Worm (Caenorhabditis elegans) whole organism, mixed stage, embryonic: ENCODE measurements around the gene lin-8.

Source experiments
- blmp-1 ChIP-seq: fragments of 150-350 bp; optimal IDR thresholded peaks from 2 replicates; lab custom pipeline; 2014; ENCODE audit warnings: missing biosample characterization, missing genetic modification characterization
- drap-1 ChIP-seq: fragments of 200-800 bp; sonication (Bioruptor generic); optimal IDR thresholded peaks from 3 replicates; lab custom pipeline; 2018; ENCODE audit warnings: mild to moderate bottlenecking, missing genetic modification characterization, missing compliant biosample characterization
- elt-1 ChIP-seq: sonication (generic microtip); optimal IDR thresholded peaks from 2 replicates; lab custom pipeline; 2017; ENCODE audit warnings: missing genetic modification characterization, mild to moderate bottlenecking, missing compliant biosample characterization, antibody characterized with exemption, moderate library complexity, borderline replicate concordance; ENCODE audit not compliant: insufficient read depth
- ham-2 ChIP-seq: fragments of 200-800 bp; sonication (Bioruptor generic); optimal IDR thresholded peaks from 2 replicates; lab custom pipeline; 2018; ENCODE audit warnings: mild to moderate bottlenecking, missing genetic modification characterization, missing compliant biosample characterization
- lin-13 ChIP-seq: fragments of 150-350 bp; optimal IDR thresholded peaks from 2 replicates; lab custom pipeline; 2014; ENCODE audit warnings: missing biosample characterization, missing genetic modification characterization
- lsy-2 ChIP-seq: fragments of 150-350 bp; optimal IDR thresholded peaks from 2 replicates; lab custom pipeline; 2014; ENCODE audit warnings: missing biosample characterization, missing genetic modification characterization
- nhr-2 ChIP-seq: fragments of 150-350 bp; optimal IDR thresholded peaks from 2 replicates; lab custom pipeline; 2014; ENCODE audit warnings: missing biosample characterization, missing genetic modification characterization
- nhr-237 ChIP-seq: fragments of 150-350 bp; optimal IDR thresholded peaks from 2 replicates; lab custom pipeline; 2014; ENCODE audit warnings: missing biosample characterization, missing genetic modification characterization
- snpc-4 ChIP-seq: fragments of 150-350 bp; optimal IDR thresholded peaks from 2 replicates; lab custom pipeline; 2014; ENCODE audit warnings: missing biosample characterization, missing genetic modification characterization
- sptf-1 ChIP-seq: sonication (generic microtip); optimal IDR thresholded peaks from 2 replicates; lab custom pipeline; 2017; ENCODE audit warnings: mild to moderate bottlenecking, missing genetic modification characterization, moderate library complexity, missing compliant biosample characterization
- unc-62 ChIP-seq: fragments of 150-350 bp; optimal IDR thresholded peaks from 2 replicates; lab custom pipeline; 2014; ENCODE audit warnings: missing biosample characterization, missing genetic modification reagents, missing genetic modification characterization
- zip-8 ChIP-seq: fragments of 150-350 bp; optimal IDR thresholded peaks from 2 replicates; lab custom pipeline; 2014; ENCODE audit warnings: missing biosample characterization, missing genetic modification characterization

DNA sequence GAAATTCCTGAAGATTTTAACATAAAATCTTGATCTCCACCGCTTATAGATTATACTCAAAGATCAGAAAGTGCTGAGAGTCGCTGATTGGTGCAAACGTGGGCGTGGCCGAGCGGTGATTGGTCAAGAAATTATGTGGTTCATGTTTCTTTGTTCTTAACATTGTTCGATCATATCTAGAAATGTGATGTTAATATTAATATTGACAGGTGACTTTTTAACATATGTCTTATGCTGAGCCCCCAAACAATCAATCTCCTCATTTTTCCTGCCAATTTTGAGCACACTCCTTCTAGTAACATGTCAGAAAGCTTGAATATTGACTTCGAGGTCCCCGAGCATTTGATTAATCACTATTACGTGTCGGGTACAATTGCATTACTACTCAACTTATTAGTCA is 12.6 kb upstream of the lin-8 start, which contains the start of gene sri-29:
- no peak for TF ChIP-seq lin-13
- no peak for TF ChIP-seq drap-1 (GFP tag; lab: Kevin White, UChicago)
- no peak for TF ChIP-seq snpc-4
- no peak for TF ChIP-seq nhr-2 (tag; lab: Kevin White, UChicago)
- TF ChIP-seq unc-62 (GFP tag; lab: Kevin White, UChicago): no peak
- no peak for TF ChIP-seq elt-1 (tag; lab: Kevin White, UChicago)
- TF ChIP-seq lsy-2 (tag; lab: Kevin White, UChicago): no peak
- no peak for TF ChIP-seq zip-8 (tag; lab: Kevin White, UChicago)
- no peak for TF ChIP-seq ham-2
- no peak for TF ChIP-seq sptf-1 (tag; lab: Kevin White, UChicago)
- TF ChIP-seq blmp-1: no peak
- TF ChIP-seq nhr-237 (tag; lab: Kevin White, UChicago): no peak
